Worm (Caenorhabditis elegans): ENCODE data around the gene F32F2.4.

DNA sequence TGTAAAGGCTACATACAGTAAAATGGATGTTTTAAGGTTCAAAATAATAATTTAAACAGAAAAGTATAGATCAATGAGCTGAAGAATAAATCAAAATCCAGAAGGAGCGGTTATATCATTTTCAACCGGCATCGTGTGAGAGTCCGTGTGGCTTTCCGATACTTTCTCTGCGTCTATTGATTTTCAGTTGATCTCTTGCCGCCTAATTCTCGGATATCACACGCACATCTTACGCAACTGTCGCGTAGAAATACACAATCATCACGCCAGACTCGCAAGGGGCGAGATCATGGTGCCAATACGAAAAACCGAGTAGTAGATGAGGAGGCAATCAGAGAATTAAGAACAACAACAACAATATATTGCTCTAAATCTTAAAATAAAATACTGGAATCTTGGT, 12.8 kb downstream of the F32F2.4 start:
- TF ChIP-seq elt-3 (tag; optimal IDR thresholded peaks at IDR 0.05) (no peak), lin-39 (tag; optimal IDR thresholded peaks at IDR 0.05) (no peak), ZK546.5 (tag; optimal IDR thresholded peaks at IDR 0.05) (no peak), R02D3.7 (tag; optimal IDR thresholded peaks at IDR 0.05) (no peak), ztf-11 (tag; optimal IDR thresholded peaks at IDR 0.05) (no peak), aly-2 (tag; optimal IDR thresholded peaks at IDR 0.05) (no peak), ztf-1 (GFP tag; conservative IDR thresholded peaks at IDR 0.05) (no peak), zag-1 (tag; optimal IDR thresholded peaks at IDR 0.05) (no peak), Y55F3AM.14 (GFP tag; optimal IDR thresholded peaks at IDR 0.05) (no peak), unc-55 (GFP tag; optimal IDR thresholded peaks at IDR 0.05) (no peak), nhr-25 (tag; optimal IDR thresholded peaks at IDR 0.05) (no peak), blmp-1 (tag; optimal IDR thresholded peaks at IDR 0.05; ENCODE audit: insufficient read depth) (no peak), nhr-77 (tag; optimal IDR thresholded peaks at IDR 0.05) (no peak), mdl-1 (tag; optimal IDR thresholded peaks at IDR 0.05) (no peak)

All from whole organism, L2 larva.